Worm (Caenorhabditis elegans): Measurements from ENCODE around the gene W05B10.3.

ce11 chrV:12633046-12633445, 28.5 kb downstream of the W05B10.3 start:
- no peak for TF ChIP-seq Y48G9A.11 (GFP tag; IDR thresholded peaks at IDR 0.05)
- no peak for TF ChIP-seq ztf-11 (tag; optimal IDR thresholded peaks at IDR 0.05)
- TF ChIP-seq nhr-237 (tag; optimal IDR thresholded peaks at IDR 0.05): no peak
- no peak for TF ChIP-seq ceh-28 (tag; optimal IDR thresholded peaks at IDR 0.05)
